Worm (Caenorhabditis elegans) whole organism, L1 larva: ENCODE data around the gene cdc-14.

Source experiments
- C34B4.2 ChIP-seq: sonication (generic microtip); optimal IDR thresholded peaks from 2 replicates; lab custom pipeline; 2017; ENCODE audit warnings: mild to moderate bottlenecking, missing genetic modification characterization, missing compliant biosample characterization
- Y116A8C.19 ChIP-seq: sonication (generic microtip); optimal IDR thresholded peaks from 2 replicates; lab custom pipeline; 2016; ENCODE audit warnings: missing compliant biosample characterization, missing genetic modification characterization, borderline replicate concordance
- aha-1 ChIP-seq: fragments of 150-350 bp; optimal IDR thresholded peaks from 2 replicates; lab custom pipeline; 2014; ENCODE audit warnings: missing biosample characterization, missing genetic modification characterization
- aly-2 ChIP-seq: fragments of 150-350 bp; optimal IDR thresholded peaks from 2 replicates; lab custom pipeline; 2014; ENCODE audit warnings: missing biosample characterization, missing genetic modification characterization
- blmp-1 ChIP-seq: fragments of 150-350 bp; optimal IDR thresholded peaks from 2 replicates; lab custom pipeline; 2014; ENCODE audit warnings: missing biosample characterization, missing genetic modification characterization
- ceh-8 ChIP-seq: fragments of 200-800 bp; sonication (Bioruptor generic); optimal IDR thresholded peaks from 2 replicates; lab custom pipeline; 2018; ENCODE audit warnings: mild to moderate bottlenecking, missing genetic modification characterization, moderate library complexity, missing compliant biosample characterization
- ceh-82 ChIP-seq, 3 experiments: fragments of 150-350 bp in 1 of 3; sonication (generic microtip) in 2 of 3; optimal IDR thresholded peaks; 2 replicates each; lab custom pipeline; 2014 to 2017; ENCODE audit warnings: missing biosample characterization in 3 of 3, missing genetic modification characterization in 3 of 3
- ceh-90 ChIP-seq: sonication (generic microtip); optimal IDR thresholded peaks from 2 replicates; lab custom pipeline; 2016; ENCODE audit warnings: missing genetic modification characterization, missing compliant biosample characterization
- ces-1 ChIP-seq: fragments of 150-350 bp; optimal IDR thresholded peaks from 2 replicates; lab custom pipeline; 2014; ENCODE audit warnings: missing biosample characterization, missing genetic modification reagents, missing genetic modification characterization
- dpl-1 ChIP-seq, 3 experiments: fragments of 150-350 bp in 2 of 3; sonication (generic microtip) in 1 of 3; optimal IDR thresholded peaks; 2 replicates each; lab custom pipeline; 2014 to 2017; ENCODE audit warnings: missing biosample characterization in 3 of 3, missing genetic modification characterization in 3 of 3, missing genetic modification reagents in 3 of 3
- efl-1 ChIP-seq, 4 experiments: fragments of 150-350 bp; optimal IDR thresholded peaks in 3 of 4; peaks in 1 of 4; 1 replicate in 1 of 4; 2 replicates in 3 of 4; lab custom pipeline; 2014; ENCODE audit warnings: missing biosample characterization in 2 of 4, missing genetic modification characterization in 2 of 4, missing genetic modification reagents in 2 of 4
- efl-3 ChIP-seq: fragments of 200-800 bp; sonication (Bioruptor generic); optimal IDR thresholded peaks from 2 replicates; lab custom pipeline; 2018; ENCODE audit warnings: mild to moderate bottlenecking, missing genetic modification characterization, missing compliant biosample characterization
- egl-13 ChIP-seq: sonication (generic microtip); optimal IDR thresholded peaks from 2 replicates; lab custom pipeline; 2016; ENCODE audit warnings: missing genotype, missing genetic modification reagents, missing genetic modification characterization, missing compliant biosample characterization
- ets-5 ChIP-seq: fragments of 200-800 bp; sonication (Bioruptor generic); IDR thresholded peaks from 2 replicates; pipeline ENCODE4 v1.3.6; 2022; ENCODE audit warnings: missing genetic modification characterization, missing compliant biosample characterization
- fkh-10 ChIP-seq: sonication (generic microtip); optimal IDR thresholded peaks from 2 replicates; lab custom pipeline; 2017; ENCODE audit warnings: missing biosample characterization, missing genetic modification reagents, missing genetic modification characterization
- grh-1 ChIP-seq: fragments of 200-800 bp; sonication (Bioruptor generic); IDR thresholded peaks from 2 replicates; pipeline ENCODE4 v1.3.6; 2022; ENCODE audit warnings: missing genetic modification reagents, missing genetic modification characterization, missing compliant biosample characterization
- hlh-17 ChIP-seq: fragments of 200-800 bp; sonication (Bioruptor generic); optimal IDR thresholded peaks from 2 replicates; lab custom pipeline; 2018; ENCODE audit warnings: missing genetic modification characterization, mild to moderate bottlenecking, missing compliant biosample characterization, moderate library complexity, borderline replicate concordance
- hlh-4 ChIP-seq: sonication (generic microtip); optimal IDR thresholded peaks from 2 replicates; lab custom pipeline; 2016; ENCODE audit warnings: mild to moderate bottlenecking, missing genetic modification characterization, missing compliant biosample characterization
- hpl-2 ChIP-seq: fragments of 150-350 bp; optimal IDR thresholded peaks from 2 replicates; lab custom pipeline; 2014; ENCODE audit warnings: missing biosample characterization, missing genetic modification reagents, missing genetic modification characterization
- irx-1 ChIP-seq: sonication (generic microtip); optimal IDR thresholded peaks from 2 replicates; lab custom pipeline; 2016; ENCODE audit warnings: missing genetic modification characterization, missing compliant biosample characterization
- isw-1 ChIP-seq: fragments of 200-800 bp; sonication (Bioruptor generic); IDR thresholded peaks from 2 replicates; pipeline ENCODE4 v1.3.6; 2022; ENCODE audit warnings: missing genetic modification characterization, missing compliant biosample characterization
- jun-1 ChIP-seq: fragments of 150-350 bp; optimal IDR thresholded peaks from 2 replicates; lab custom pipeline; 2014; ENCODE audit warnings: missing biosample characterization, missing genetic modification reagents, missing genetic modification characterization
- lin-13 ChIP-seq: fragments of 150-350 bp; optimal IDR thresholded peaks from 2 replicates; lab custom pipeline; 2014; ENCODE audit warnings: missing biosample characterization, missing genetic modification reagents, missing genetic modification characterization
- lin-14 ChIP-seq: fragments of 200-800 bp; sonication (Bioruptor generic); optimal IDR thresholded peaks from 2 replicates; lab custom pipeline; 2018; ENCODE audit warnings: mild to moderate bottlenecking, missing genetic modification characterization, moderate library complexity, missing compliant biosample characterization
- lin-15B ChIP-seq: fragments of 150-350 bp; sonication (generic microtip); optimal IDR thresholded peaks from 3 replicates; lab custom pipeline; 2014; ENCODE audit warnings: missing biosample characterization, missing genetic modification characterization
- lin-35 ChIP-seq, 2 experiments: fragments of 150-350 bp; optimal IDR thresholded peaks; 2 replicates each; lab custom pipeline; 2014; ENCODE audit warnings: missing biosample characterization in 2 of 2, missing genetic modification characterization in 2 of 2, missing genetic modification reagents in 2 of 2
- lsy-2 ChIP-seq, 2 experiments: fragments of 150-350 bp; optimal IDR thresholded peaks; 2 replicates each; lab custom pipeline; 2014; ENCODE audit warnings: missing biosample characterization in 2 of 2, missing genetic modification characterization in 2 of 2
- mef-2 ChIP-seq: fragments of 150-350 bp; optimal IDR thresholded peaks from 2 replicates; lab custom pipeline; 2014; ENCODE audit warnings: missing biosample characterization, missing genetic modification characterization
- mep-1 ChIP-seq: fragments of 150-350 bp; optimal IDR thresholded peaks from 2 replicates; lab custom pipeline; 2014; ENCODE audit warnings: missing biosample characterization, missing genetic modification characterization
- nhr-11 ChIP-seq: fragments of 150-350 bp; optimal IDR thresholded peaks from 2 replicates; lab custom pipeline; 2014; ENCODE audit warnings: missing biosample characterization, missing genetic modification characterization
- nhr-12 ChIP-seq: sonication (generic microtip); optimal IDR thresholded peaks from 2 replicates; lab custom pipeline; 2017; ENCODE audit warnings: missing biosample characterization, missing genetic modification characterization
- nhr-19 ChIP-seq: fragments of 200-800 bp; sonication (Bioruptor generic); conservative IDR thresholded peaks from 2 replicates; pipeline ENCODE4 v1.3.6; 2022; ENCODE audit warnings: missing genetic modification characterization, missing compliant biosample characterization
- nhr-237 ChIP-seq: fragments of 150-350 bp; optimal IDR thresholded peaks from 2 replicates; lab custom pipeline; 2014; ENCODE audit warnings: missing biosample characterization, missing genetic modification characterization
- nhr-28 ChIP-seq: fragments of 150-350 bp; optimal IDR thresholded peaks from 2 replicates; lab custom pipeline; 2014; ENCODE audit warnings: missing biosample characterization, missing genetic modification characterization
- nhr-71 ChIP-seq: sonication (generic microtip); optimal IDR thresholded peaks from 2 replicates; lab custom pipeline; 2016; ENCODE audit warnings: mild to moderate bottlenecking, missing genetic modification characterization, moderate library complexity, missing compliant biosample characterization
- nhr-76 ChIP-seq: sonication (generic microtip); optimal IDR thresholded peaks from 2 replicates; lab custom pipeline; 2017; ENCODE audit warnings: missing biosample characterization, missing genetic modification characterization
- nhr-77 ChIP-seq: fragments of 150-350 bp; optimal IDR thresholded peaks from 2 replicates; lab custom pipeline; 2014; ENCODE audit warnings: missing biosample characterization, missing genetic modification characterization
- nhr-84 ChIP-seq: sonication (generic microtip); optimal IDR thresholded peaks from 2 replicates; lab custom pipeline; 2017; ENCODE audit warnings: missing biosample characterization, missing genetic modification characterization
- nhr-90 ChIP-seq: sonication (generic microtip); optimal IDR thresholded peaks from 2 replicates; lab custom pipeline; 2016; ENCODE audit warnings: mild to moderate bottlenecking, missing genetic modification characterization, missing compliant biosample characterization; ENCODE audit not compliant: poor library complexity
- pag-3 ChIP-seq: sonication (generic microtip); optimal IDR thresholded peaks from 2 replicates; lab custom pipeline; 2017; ENCODE audit warnings: missing genetic modification characterization, mild to moderate bottlenecking, missing compliant biosample characterization, antibody characterized with exemption, borderline replicate concordance; ENCODE audit not compliant: insufficient read depth
- pax-3 ChIP-seq: fragments of 200-800 bp; sonication (Bioruptor generic); optimal IDR thresholded peaks from 2 replicates; lab custom pipeline; 2018; ENCODE audit warnings: mild to moderate bottlenecking, missing genetic modification characterization, moderate library complexity, missing compliant biosample characterization
- pqm-1 ChIP-seq: sonication (generic microtip); optimal IDR thresholded peaks from 3 replicates; lab custom pipeline; 2017; ENCODE audit warnings: missing biosample characterization, missing genetic modification characterization
- snpc-4 ChIP-seq: fragments of 150-350 bp; optimal IDR thresholded peaks from 2 replicates; lab custom pipeline; 2014; ENCODE audit warnings: missing biosample characterization, missing genetic modification characterization
- snu-23 ChIP-seq: sonication (generic microtip); optimal IDR thresholded peaks from 2 replicates; lab custom pipeline; 2016; ENCODE audit warnings: missing genetic modification characterization, missing compliant biosample characterization
- sox-4 ChIP-seq: sonication (generic microtip); optimal IDR thresholded peaks from 2 replicates; lab custom pipeline; 2016; ENCODE audit warnings: missing genetic modification characterization, missing compliant biosample characterization
- sptf-1 ChIP-seq: fragments of 150-350 bp; optimal IDR thresholded peaks from 2 replicates; lab custom pipeline; 2014; ENCODE audit warnings: missing biosample characterization, missing genetic modification characterization
- swsn-7 ChIP-seq: sonication (generic microtip); optimal IDR thresholded peaks from 2 replicates; lab custom pipeline; 2016; ENCODE audit warnings: missing genetic modification characterization, missing compliant biosample characterization
- unc-130 ChIP-seq: fragments of 150-350 bp; optimal IDR thresholded peaks from 2 replicates; lab custom pipeline; 2017; ENCODE audit warnings: missing biosample characterization, missing genetic modification characterization, inconsistent platforms
- unc-62 ChIP-seq: fragments of 150-350 bp; optimal IDR thresholded peaks from 2 replicates; lab custom pipeline; 2014; ENCODE audit warnings: missing biosample characterization, missing genetic modification reagents, missing genetic modification characterization
- unc-86 ChIP-seq: sonication (generic microtip); optimal IDR thresholded peaks from 2 replicates; lab custom pipeline; 2016; ENCODE audit warnings: missing genetic modification characterization, missing compliant biosample characterization
- ztf-11 ChIP-seq, 2 experiments: sonication (generic microtip); optimal IDR thresholded peaks; 2 replicates each; lab custom pipeline; 2016 to 2017; ENCODE audit warnings: missing genetic modification characterization in 2 of 2, missing biosample characterization in 1 of 2, missing compliant biosample characterization in 1 of 2
- ztf-4 ChIP-seq: fragments of 150-350 bp; optimal IDR thresholded peaks from 2 replicates; lab custom pipeline; 2014; ENCODE audit warnings: missing biosample characterization, missing genetic modification characterization

Gene cdc-14

DNA sequence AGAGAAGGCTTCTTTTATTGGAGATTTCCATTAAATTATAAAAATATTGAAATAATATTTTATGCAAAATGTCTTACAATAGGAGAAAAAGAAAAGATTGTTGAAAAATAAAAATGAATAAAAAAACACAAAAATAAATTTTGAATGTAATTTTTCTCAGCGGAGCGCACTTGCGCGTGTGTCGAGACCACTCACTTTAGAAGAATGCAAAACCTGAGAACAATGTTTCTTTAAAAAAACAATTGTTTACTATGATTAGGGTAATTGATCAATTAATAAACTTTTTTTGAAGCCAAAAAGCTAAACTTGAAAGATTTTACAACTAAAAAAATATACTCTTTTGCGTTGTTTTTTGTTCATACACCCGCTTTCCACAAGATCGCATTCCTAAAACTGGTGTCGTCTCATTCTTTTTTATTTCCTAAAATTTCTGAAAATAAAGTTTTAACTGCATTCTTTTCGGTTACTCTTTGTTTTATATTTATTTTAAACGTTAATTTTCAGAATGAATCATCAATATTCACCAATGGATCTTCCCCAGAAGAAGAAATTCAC is 1.1 kb upstream of the cdc-14 start, which contains the start of gene ttc-4:
Gene ttc-4 (plus strand): TSS at position 505 of the 555 bp plus-strand sequence.
- TF ChIP-seq snu-23 (peak; percentile 49), unc-62 (GFP tag; lab: Kevin White, UChicago) (no peak), nhr-28 (tag; lab: Kevin White, UChicago) (no peak), nhr-237 (no peak), ets-5 (GFP tag; lab: Robert Waterston, UW) (no peak), pqm-1 (tag; lab: Kevin White, UChicago) (no peak), aly-2 (no peak), jun-1 (tag; lab: Kevin White, UChicago) (no peak), dpl-1 (GFP tag; optimal IDR thresholded peaks at IDR 0.05; lab: Kevin White, UChicago) (peak; percentile 11 to 67 (median 41)), ceh-90 (no peak), nhr-19 (GFP tag; lab: Robert Waterston, UW) (no peak), nhr-90 (peak; percentile 26), swsn-7 (tag; lab: Kevin White, UChicago) (no peak), snpc-4 (tag; lab: Kevin White, UChicago) (peak; percentile 15), sox-4 (tag; lab: Kevin White, UChicago) (no peak), lin-13 (GFP tag; lab: Kevin White, UChicago) (no peak), Y116A8C.19 (tag; lab: Kevin White, UChicago) (no peak), lsy-2 (tag; optimal IDR thresholded peaks at IDR 0.05; lab: Kevin White, UChicago) (peak; percentile 5 to 82), lin-15B (tag; lab: Kevin White, UChicago) (peak; percentile 48), aha-1 (tag; lab: Kevin White, UChicago) (no peak), ces-1 (no peak), grh-1 (no peak), mep-1 (peak; percentile 36), nhr-76 (tag; lab: Kevin White, UChicago) (no peak), fkh-10 (GFP tag; lab: Kevin White, UChicago) (no peak), C34B4.2 (no peak), hlh-4 (tag; lab: Kevin White, UChicago) (no peak), nhr-71 (peak; percentile 61), nhr-77 (peak; percentile 34), mef-2 (no peak), ceh-82 (tag; optimal IDR thresholded peaks at IDR 0.05; lab: Kevin White, UChicago) (peak in 2 of 3 experiments; percentile 1), ceh-8 (GFP tag; lab: Kevin White, UChicago) (no peak), efl-3 (GFP tag; lab: Kevin White, UChicago) (no peak), lin-35 (GFP tag; optimal IDR thresholded peaks at IDR 0.05; lab: Kevin White, UChicago) (peak; percentile 41 to 73), irx-1 (tag; lab: Kevin White, UChicago) (peak; percentile 17), blmp-1 (peak; percentile 28), ztf-11 (tag; optimal IDR thresholded peaks at IDR 0.05; lab: Kevin White, UChicago) (no peak), isw-1 (GFP tag; lab: Robert Waterston, UW) (peak; percentile 28; the same call in 1 of the 2 replicates), egl-13 (no peak), unc-86 (no peak), efl-1 (optimal IDR thresholded peaks at IDR 0.05; lab: Kevin White, UChicago) (peak; percentile 50 to 59), efl-1 (GFP tag; optimal IDR thresholded peaks at IDR 0.05 in 1 of 2; lab: Kevin White, UChicago) (peak; percentile 1 to 58), pax-3 (tag; lab: Kevin White, UChicago) (no peak), pag-3 (tag; lab: Kevin White, UChicago) (no peak), lin-14 (peak; percentile 51), hlh-17 (no peak), sptf-1 (tag; lab: Kevin White, UChicago) (no peak), nhr-11 (tag; lab: Kevin White, UChicago) (no peak), nhr-84 (tag; lab: Kevin White, UChicago) (no peak), nhr-12 (no peak), unc-130 (peak; percentile 40), ztf-4 (tag; lab: Kevin White, UChicago) (no peak), hpl-2 (GFP tag; lab: Kevin White, UChicago) (no peak)
